Fruit fly (Drosophila melanogaster) whole organism, embryonic: Measurements from ENCODE around the gene CG14615.

ENCODE experiments used
- Ada2b ChIP-seq: fragments of 200-800 bp; sonication (Bioruptor generic); IDR thresholded peaks from 2 replicates; pipeline ENCODE4 v1.3.6; 2022; ENCODE audit warnings: missing biosample characterization, missing genetic modification characterization
- Asciz ChIP-seq: fragments of 200-800 bp; sonication (Bioruptor generic); optimal IDR thresholded peaks from 2 replicates; lab custom pipeline; 2017; ENCODE audit warnings: missing biosample characterization, mild to moderate bottlenecking, missing genetic modification characterization, missing genetic modification reagents
- BEAF-32 ChIP-seq: fragments of 200-800 bp; sonication (Bioruptor generic); optimal IDR thresholded peaks from 3 replicates; lab custom pipeline; 2017; ENCODE audit warnings: missing biosample characterization, missing genetic modification characterization, mild to moderate bottlenecking, moderate library complexity, missing genetic modification reagents
- CG1024 ChIP-seq: fragments of 200-800 bp; sonication (Bioruptor generic); IDR thresholded peaks from 2 replicates; pipeline ENCODE4 v1.3.6; 2022; ENCODE audit warnings: missing biosample characterization, missing genetic modification characterization
- CG10267 ChIP-seq: fragments of 200-800 bp; sonication (Bioruptor generic); optimal IDR thresholded peaks from 2 replicates; lab custom pipeline; 2018; ENCODE audit warnings: missing biosample characterization, mild to moderate bottlenecking, missing genetic modification characterization, moderate library complexity
- CG15514 ChIP-seq: fragments of 200-800 bp; sonication (Bioruptor generic); optimal IDR thresholded peaks from 3 replicates; lab custom pipeline; 2017; ENCODE audit warnings: missing biosample characterization, missing genetic modification characterization, mild to moderate bottlenecking, moderate library complexity, missing genetic modification reagents
- CG15696 ChIP-seq: fragments of 200-800 bp; sonication (Bioruptor generic); optimal IDR thresholded peaks from 2 replicates; lab custom pipeline; 2019; ENCODE audit warnings: missing biosample characterization, mild to moderate bottlenecking, missing genetic modification characterization, moderate library complexity
- CG16813 ChIP-seq: fragments of 200-800 bp; sonication (Bioruptor generic); IDR thresholded peaks from 3 replicates; pipeline ENCODE4 v1.3.6; 2022; ENCODE audit warnings: missing biosample characterization, missing genetic modification characterization; ENCODE audit not compliant: partially characterized antibody
- CG2129 ChIP-seq: fragments of 200-800 bp; sonication (Bioruptor generic); IDR thresholded peaks from 2 replicates; pipeline ENCODE4 v1.3.6; 2022; ENCODE audit warnings: missing biosample characterization, missing genetic modification characterization; ENCODE audit not compliant: partially characterized antibody
- CG30020 ChIP-seq: fragments of 200-800 bp; optimal IDR thresholded peaks from 2 replicates; lab custom pipeline; 2019; ENCODE audit warnings: missing biosample characterization, mild to moderate bottlenecking, missing genetic modification characterization, moderate library complexity
- CG31224 ChIP-seq: fragments of 200-800 bp; sonication (Bioruptor generic); IDR thresholded peaks from 2 replicates; pipeline ENCODE4 v1.3.6; 2022; ENCODE audit warnings: missing biosample characterization, missing genetic modification characterization
- CG3163 ChIP-seq: fragments of 200-800 bp; sonication (Bioruptor generic); optimal IDR thresholded peaks from 3 replicates; lab custom pipeline; 2016; ENCODE audit warnings: missing biosample characterization, missing genetic modification characterization
- CG32532 ChIP-seq: fragments of 200-800 bp; sonication (Bioruptor generic); IDR thresholded peaks from 2 replicates; pipeline ENCODE4 v1.3.6; 2022; ENCODE audit warnings: missing biosample characterization, missing genetic modification characterization
- CG33213 ChIP-seq: fragments of 200-800 bp; sonication (Bioruptor generic); optimal IDR thresholded peaks from 3 replicates; lab custom pipeline; 2016; ENCODE audit warnings: missing biosample characterization, missing genetic modification characterization
- CG4424 ChIP-seq: fragments of 200-800 bp; sonication (Bioruptor generic); optimal IDR thresholded peaks from 3 replicates; lab custom pipeline; 2016; ENCODE audit warnings: missing biosample characterization, missing genetic modification characterization
- CG7556 ChIP-seq: fragments of 200-800 bp; sonication (Bioruptor generic); optimal IDR thresholded peaks from 2 replicates; lab custom pipeline; 2017; ENCODE audit warnings: missing biosample characterization, mild to moderate bottlenecking, missing genetic modification characterization
- CG9727 ChIP-seq: fragments of 200-800 bp; sonication (Bioruptor generic); optimal IDR thresholded peaks from 3 replicates; lab custom pipeline; 2017; ENCODE audit warnings: missing biosample characterization, mild to moderate bottlenecking, missing genetic modification characterization
- CG9932 ChIP-seq: fragments of 200-800 bp; sonication (Bioruptor generic); IDR thresholded peaks from 2 replicates; pipeline ENCODE4 v1.3.6; 2022; ENCODE audit warnings: missing biosample characterization, missing genetic modification characterization
- CoRest ChIP-seq: fragments of 200-800 bp; sonication (Bioruptor generic); optimal IDR thresholded peaks from 3 replicates; lab custom pipeline; 2018; ENCODE audit warnings: missing biosample characterization, mild to moderate bottlenecking, missing genetic modification characterization, moderate library complexity
- Dbx ChIP-seq: fragments of 200-800 bp; sonication (Bioruptor generic); IDR thresholded peaks from 3 replicates; pipeline ENCODE4 v1.3.6; 2022; ENCODE audit warnings: missing biosample characterization, missing genetic modification characterization
- E2f1 ChIP-seq: fragments of 200-800 bp; sonication (Bioruptor generic); IDR thresholded peaks from 2 replicates; pipeline ENCODE4 v1.3.6; 2022; ENCODE audit warnings: missing biosample characterization, missing genetic modification characterization
- HLH54F ChIP-seq: fragments of 200-800 bp; sonication (Bioruptor generic); optimal IDR thresholded peaks from 3 replicates; lab custom pipeline; 2016; ENCODE audit warnings: missing biosample characterization, missing genetic modification characterization
- Lhr ChIP-seq: fragments of 200-800 bp; sonication (Bioruptor generic); optimal IDR thresholded peaks from 3 replicates; lab custom pipeline; 2017; ENCODE audit warnings: mild to moderate bottlenecking, missing biosample characterization, missing genetic modification reagents, missing genetic modification characterization
- MBD-R2 ChIP-seq: fragments of 200-800 bp; sonication (Bioruptor generic); IDR thresholded peaks from 2 replicates; pipeline ENCODE4 v1.3.6; 2022; ENCODE audit warnings: missing biosample characterization, missing genetic modification characterization
- Max ChIP-seq: fragments of 200-800 bp; sonication (Bioruptor generic); optimal IDR thresholded peaks from 2 replicates; lab custom pipeline; 2016; ENCODE audit warnings: missing biosample characterization, mild to moderate bottlenecking, missing genetic modification characterization
- Med ChIP-seq: fragments of 200-800 bp; sonication (Bioruptor generic); peaks from one replicate; lab custom pipeline; 2016; ENCODE audit warnings: missing biosample characterization, missing genetic modification characterization, mild to moderate bottlenecking, inconsistent platforms, moderate library complexity
- Meics ChIP-seq: fragments of 200-800 bp; sonication (Bioruptor generic); optimal IDR thresholded peaks from 2 replicates; lab custom pipeline; 2017; ENCODE audit warnings: missing biosample characterization, mild to moderate bottlenecking, missing genetic modification characterization
- NFAT ChIP-seq: fragments of 200-800 bp; sonication (Bioruptor generic); IDR thresholded peaks from 2 replicates; pipeline ENCODE4 v1.3.6; 2022; ENCODE audit warnings: missing biosample characterization, missing genetic modification characterization
- Oli ChIP-seq: fragments of 200-800 bp; sonication (Bioruptor generic); optimal IDR thresholded peaks from 2 replicates; lab custom pipeline; 2018; ENCODE audit warnings: missing biosample characterization, mild to moderate bottlenecking, missing genetic modification characterization, moderate library complexity
- Sox102F ChIP-seq: fragments of 200-800 bp; sonication (Bioruptor generic); optimal IDR thresholded peaks from 2 replicates; lab custom pipeline; 2018; ENCODE audit warnings: missing biosample characterization, mild to moderate bottlenecking, missing genetic modification characterization, moderate library complexity
- Trl ChIP-seq, 3 experiments: fragments of >200 bp in 2 of 3; fragments of 200-800 bp in 1 of 3; sonication (Bioruptor generic) in 1 of 3; optimal IDR thresholded peaks; 2 replicates in 1 of 3; 3 replicates in 2 of 3; lab custom pipeline; 2016 to 2017; ENCODE audit warnings: missing biosample characterization in 1 of 3, missing genetic modification characterization in 1 of 3
- az2 ChIP-seq: fragments of 200-800 bp; sonication (Bioruptor generic); optimal IDR thresholded peaks from 3 replicates; lab custom pipeline; 2016; ENCODE audit warnings: missing biosample characterization, missing genetic modification characterization
- bcd ChIP-seq: fragments of 200-800 bp; sonication (Bioruptor generic); optimal IDR thresholded peaks from 2 replicates; lab custom pipeline; 2017; ENCODE audit warnings: missing biosample characterization, mild to moderate bottlenecking, missing genetic modification characterization
- chinmo ChIP-seq: fragments of 200-800 bp; sonication (Bioruptor generic); IDR thresholded peaks from 4 replicates; pipeline ENCODE4 v1.3.6; 2022; ENCODE audit warnings: missing biosample characterization, missing genetic modification characterization; ENCODE audit not compliant: partially characterized antibody
- corto ChIP-seq: fragments of 200-800 bp; sonication (Bioruptor generic); optimal IDR thresholded peaks from 2 replicates; lab custom pipeline; 2016; ENCODE audit warnings: missing biosample characterization, mild to moderate bottlenecking, missing genetic modification characterization, moderate library complexity
- da ChIP-seq: fragments of 200-800 bp; sonication (Bioruptor generic); optimal IDR thresholded peaks from 2 replicates; lab custom pipeline; 2016; ENCODE audit warnings: missing biosample characterization, missing genetic modification characterization
- dmrt11E ChIP-seq: fragments of 200-800 bp; sonication (Bioruptor generic); optimal IDR thresholded peaks from 3 replicates; lab custom pipeline; 2018; ENCODE audit warnings: missing biosample characterization, mild to moderate bottlenecking, missing genetic modification characterization, moderate library complexity
- emc ChIP-seq: fragments of 200-800 bp; sonication (Bioruptor generic); optimal IDR thresholded peaks from 2 replicates; lab custom pipeline; 2016; ENCODE audit warnings: missing biosample characterization, missing genetic modification characterization
- fd102C ChIP-seq: fragments of 200-800 bp; sonication (Bioruptor generic); optimal IDR thresholded peaks from 2 replicates; lab custom pipeline; 2018; ENCODE audit warnings: missing biosample characterization, mild to moderate bottlenecking, missing genetic modification characterization, moderate library complexity
- gfzf ChIP-seq: fragments of 200-800 bp; sonication (Bioruptor generic); optimal IDR thresholded peaks from 2 replicates; lab custom pipeline; 2016; ENCODE audit warnings: missing biosample characterization, mild to moderate bottlenecking, missing genetic modification characterization, moderate library complexity
- grn ChIP-seq: fragments of 200-800 bp; sonication (Bioruptor generic); optimal IDR thresholded peaks from 3 replicates; lab custom pipeline; 2017; ENCODE audit warnings: missing biosample characterization, missing genetic modification characterization
- inv ChIP-seq: fragments of 200-800 bp; sonication (Bioruptor generic); IDR thresholded peaks from 2 replicates; pipeline ENCODE4 v1.3.6; 2022; ENCODE audit warnings: missing biosample characterization, missing genetic modification characterization; ENCODE audit not compliant: partially characterized antibody
- pan ChIP-seq, 4 experiments: fragments of >200 bp in 3 of 4; fragments of 200-800 bp in 1 of 4; sonication (Bioruptor generic) in 1 of 4; optimal IDR thresholded peaks in 3 of 4; IDR thresholded peaks in 1 of 4; 2 replicates each; pipeline versions ENCODE4 v1.3.6 to Lab custom; 2017 to 2022; ENCODE audit warnings: missing biosample characterization in 2 of 4, missing genetic modification characterization in 2 of 4, mixed read lengths in 1 of 4
- phol ChIP-seq: fragments of 200-800 bp; sonication (Bioruptor generic); optimal IDR thresholded peaks from 3 replicates; lab custom pipeline; 2018; ENCODE audit warnings: missing biosample characterization, mild to moderate bottlenecking, missing genetic modification characterization, moderate library complexity
- tin ChIP-seq: fragments of 200-800 bp; sonication (Bioruptor generic); optimal IDR thresholded peaks from 3 replicates; lab custom pipeline; 2016; ENCODE audit warnings: missing biosample characterization, missing genetic modification characterization
- tio ChIP-seq: fragments of 200-800 bp; sonication (Bioruptor generic); optimal IDR thresholded peaks from 2 replicates; lab custom pipeline; 2017; ENCODE audit warnings: missing biosample characterization, missing genetic modification characterization, inconsistent platforms

Gene CG14615

DNA sequence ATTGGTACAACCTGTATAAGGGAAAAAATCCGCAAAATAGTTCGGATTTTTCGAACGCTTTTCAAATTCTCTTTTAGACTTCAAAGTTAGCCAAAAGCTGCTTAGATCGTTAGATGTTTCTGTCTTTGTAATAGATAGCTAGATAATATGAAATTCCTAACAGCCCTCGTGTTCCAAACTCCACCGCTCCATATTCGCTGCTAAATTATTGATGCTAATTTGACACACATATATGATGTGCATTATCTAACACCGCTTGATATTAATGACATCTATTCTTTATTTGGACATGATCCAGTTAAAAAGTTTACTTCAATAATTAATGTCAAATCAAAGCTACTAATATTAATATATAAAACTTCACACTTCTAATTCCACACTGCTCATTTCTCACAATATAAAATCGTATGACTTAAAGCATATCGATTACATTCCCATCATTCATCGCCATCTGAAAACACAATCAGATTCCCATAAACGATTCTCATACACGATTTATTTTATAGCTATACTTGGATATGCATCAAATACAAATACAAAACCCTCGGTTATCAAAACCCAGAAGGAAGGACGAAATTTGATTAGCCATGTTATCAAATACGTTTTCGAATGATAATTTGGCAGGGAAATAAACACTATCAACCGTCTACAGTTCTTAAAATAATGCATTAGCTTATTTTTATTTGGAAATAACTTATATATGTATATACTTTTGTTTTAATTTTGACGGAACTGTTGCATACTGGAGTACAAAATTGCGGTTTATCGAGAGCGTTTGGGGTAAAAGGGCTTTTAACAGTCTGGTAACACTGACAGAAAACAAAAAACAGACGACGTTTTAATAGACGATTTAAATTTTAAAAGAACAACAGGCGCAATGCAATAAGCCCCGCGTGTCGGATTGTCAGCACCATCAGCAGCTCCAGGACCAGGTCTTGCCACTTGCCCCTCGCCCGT, 5.1 kb downstream of the CG14615 start, which contains the start of gene CG14621 (continued):
- TF ChIP-seq az2 (GFP tag; lab: Kevin White, UChicago) (no peak), CG1024 (GFP tag; lab: Robert Waterston, UW) (peak; percentile 77), inv (GFP tag; lab: Robert Waterston, UW) (peak; percentile 29; the same call in 1 of the 2 replicates), Dbx (no peak), tio (GFP tag; lab: Kevin White, UChicago) (no peak), CG33213 (GFP tag; lab: Kevin White, UChicago) (no peak), CG16813 (GFP tag; lab: Robert Waterston, UW) (peak; percentile 38; the same call in 1 of the 3 replicates), CG9932 (peak; percentile 35; the same call in 1 of the 2 replicates), Ada2b (no peak), CG15696 (tag; lab: Kevin White, UChicago) (peak; percentile 41), CG30020 (tag; lab: Kevin White, UChicago) (peak; percentile 88), corto (GFP tag; lab: Kevin White, UChicago) (no peak), dmrt11E (tag; lab: Kevin White, UChicago) (peak; percentile 7), NFAT (GFP tag; lab: Robert Waterston, UW) (no peak), Max (GFP tag; lab: Kevin White, UChicago) (no peak), Lhr (GFP tag; lab: Kevin White, UChicago) (peak; percentile 19), BEAF-32 (GFP tag; lab: Kevin White, UChicago) (peak; percentile 59), Asciz (GFP tag; lab: Kevin White, UChicago) (no peak), tin (GFP tag; lab: Kevin White, UChicago) (no peak), CG32532 (GFP tag; lab: Robert Waterston, UW) (no peak), CG4424 (GFP tag; lab: Kevin White, UChicago) (no peak), bcd (GFP tag; lab: Kevin White, UChicago) (no peak), emc (GFP tag; lab: Kevin White, UChicago) (no peak), CG15514 (GFP tag; lab: Kevin White, UChicago) (no peak), HLH54F (GFP tag; lab: Kevin White, UChicago) (no peak), grn (GFP tag; lab: Kevin White, UChicago) (no peak), Oli (no peak), phol (peak; percentile 76), Trl (optimal IDR thresholded peaks at IDR 0.05; lab: Kevin White, UChicago) (no peak), Trl (GFP tag; optimal IDR thresholded peaks at IDR 0.05; lab: Kevin White, UChicago) (no peak), MBD-R2 (peak; percentile 48; the same call in 1 of the 2 replicates), CG3163 (GFP tag; lab: Kevin White, UChicago) (no peak), fd102C (no peak), da (GFP tag; lab: Kevin White, UChicago) (no peak), CG7556 (GFP tag; lab: Kevin White, UChicago) (no peak), chinmo (no peak), E2f1 (GFP tag; lab: Robert Waterston, UW) (no peak), Sox102F (GFP tag; lab: Kevin White, UChicago) (no peak), CG2129 (GFP tag; lab: Robert Waterston, UW) (no peak), CG31224 (GFP tag; lab: Robert Waterston, UW) (no peak), CG9727 (GFP tag; lab: Kevin White, UChicago) (peak; percentile 8), gfzf (GFP tag; lab: Kevin White, UChicago) (peak; percentile 57), CG10267 (tag; lab: Kevin White, UChicago) (peak; percentile 50), Med (GFP tag; lab: Kevin White, UChicago) (peak; percentile 0), pan (optimal IDR thresholded peaks at IDR 0.05; lab: Kevin White, UChicago) (no peak), pan (GFP tag; optimal IDR thresholded peaks at IDR 0.05 in 1 of 2, IDR thresholded peaks at IDR 0.05 in 1 of 2) (peak in 1 of 2 experiments; percentile 42), CoRest (peak; percentile 12), Meics (GFP tag; lab: Kevin White, UChicago) (no peak)
